Fruit fly (Drosophila melanogaster) whole organism, embryonic: ENCODE data around the gene Tcs3.

Source experiments
- Bgb ChIP-seq: fragments of 200-800 bp; sonication (Bioruptor generic); IDR thresholded peaks from 2 replicates; pipeline ENCODE4 v1.3.6; 2022; ENCODE audit warnings: missing biosample characterization, missing genetic modification characterization; ENCODE audit not compliant: partially characterized antibody
- C15 ChIP-seq: fragments of 200-800 bp; sonication (Bioruptor generic); IDR thresholded peaks from 3 replicates; pipeline ENCODE4 v1.3.6; 2022; ENCODE audit warnings: missing biosample characterization, missing genetic modification characterization
- CG10267 ChIP-seq: fragments of 200-800 bp; sonication (Bioruptor generic); optimal IDR thresholded peaks from 2 replicates; lab custom pipeline; 2018; ENCODE audit warnings: missing biosample characterization, mild to moderate bottlenecking, missing genetic modification characterization, moderate library complexity
- CG10654 ChIP-seq: fragments of 200-800 bp; sonication (Bioruptor generic); optimal IDR thresholded peaks from 2 replicates; lab custom pipeline; 2016; ENCODE audit warnings: missing biosample characterization, missing genetic modification characterization
- CG11696 ChIP-seq: fragments of 200-800 bp; sonication (Bioruptor generic); IDR thresholded peaks from 2 replicates; pipeline ENCODE4 v1.3.6; 2022; ENCODE audit warnings: missing biosample characterization, missing genetic modification characterization
- CG12942 ChIP-seq: fragments of 200-800 bp; sonication (Bioruptor generic); optimal IDR thresholded peaks from 3 replicates; lab custom pipeline; 2016; ENCODE audit warnings: missing biosample characterization, missing genetic modification characterization
- CG13287 ChIP-seq: fragments of 200-800 bp; sonication (Bioruptor generic); IDR thresholded peaks from 2 replicates; pipeline ENCODE4 v1.3.6; 2022; ENCODE audit warnings: missing biosample characterization, missing genetic modification characterization; ENCODE audit not compliant: partially characterized antibody
- CG13424 ChIP-seq: fragments of 200-800 bp; sonication (Bioruptor generic); optimal IDR thresholded peaks from 2 replicates; lab custom pipeline; 2019; ENCODE audit warnings: missing biosample characterization, mild to moderate bottlenecking, missing genetic modification characterization, moderate library complexity
- CG13775 ChIP-seq: fragments of 200-800 bp; sonication (Bioruptor generic); optimal IDR thresholded peaks from 3 replicates; lab custom pipeline; 2017; ENCODE audit warnings: missing biosample characterization, mild to moderate bottlenecking, missing genetic modification characterization
- CG16813 ChIP-seq: fragments of 200-800 bp; sonication (Bioruptor generic); IDR thresholded peaks from 3 replicates; pipeline ENCODE4 v1.3.6; 2022; ENCODE audit warnings: missing biosample characterization, missing genetic modification characterization; ENCODE audit not compliant: partially characterized antibody
- CG17359 ChIP-seq: fragments of 200-800 bp; sonication (Bioruptor generic); optimal IDR thresholded peaks from 3 replicates; lab custom pipeline; 2018; ENCODE audit warnings: missing biosample characterization, mild to moderate bottlenecking, missing genetic modification characterization, moderate library complexity
- CG17361 ChIP-seq: fragments of 200-800 bp; sonication (Bioruptor generic); IDR thresholded peaks from 3 replicates; pipeline ENCODE4 v1.3.6; 2022; ENCODE audit warnings: missing biosample characterization, missing genetic modification characterization
- CG2129 ChIP-seq: fragments of 200-800 bp; sonication (Bioruptor generic); IDR thresholded peaks from 2 replicates; pipeline ENCODE4 v1.3.6; 2022; ENCODE audit warnings: missing biosample characterization, missing genetic modification characterization; ENCODE audit not compliant: partially characterized antibody
- CG2712 ChIP-seq: fragments of 200-800 bp; optimal IDR thresholded peaks from 3 replicates; lab custom pipeline; 2019; ENCODE audit warnings: missing biosample characterization, mild to moderate bottlenecking, missing genetic modification characterization, moderate library complexity
- CG6175 ChIP-seq: fragments of 200-800 bp; sonication (Bioruptor generic); IDR thresholded peaks from 3 replicates; pipeline ENCODE4 v1.3.6; 2022; ENCODE audit warnings: missing biosample characterization, missing genetic modification characterization
- CG8359 ChIP-seq: fragments of 200-800 bp; sonication (Bioruptor generic); optimal IDR thresholded peaks from 2 replicates; lab custom pipeline; 2017; ENCODE audit warnings: missing biosample characterization, mild to moderate bottlenecking, missing genetic modification characterization, borderline replicate concordance
- CG9797 ChIP-seq: fragments of 200-800 bp; sonication (Bioruptor generic); optimal IDR thresholded peaks from 3 replicates; lab custom pipeline; 2018; ENCODE audit warnings: missing biosample characterization, mild to moderate bottlenecking, missing genetic modification characterization
- Deaf1 ChIP-seq: fragments of 200-800 bp; optimal IDR thresholded peaks from 3 replicates; lab custom pipeline; 2019; ENCODE audit warnings: missing biosample characterization, mild to moderate bottlenecking, missing genetic modification characterization, moderate library complexity
- H15 ChIP-seq: fragments of 200-800 bp; sonication (Bioruptor generic); IDR thresholded peaks from 3 replicates; pipeline ENCODE4 v1.3.6; 2022; ENCODE audit warnings: missing biosample characterization, missing genetic modification characterization
- HmgZ ChIP-seq: fragments of 200-800 bp; sonication (Bioruptor generic); optimal IDR thresholded peaks from 2 replicates; lab custom pipeline; 2018; ENCODE audit warnings: missing biosample characterization, mild to moderate bottlenecking, missing genetic modification characterization
- Hsf ChIP-seq: fragments of 200-800 bp; sonication (Bioruptor generic); optimal IDR thresholded peaks from 3 replicates; lab custom pipeline; 2016; ENCODE audit warnings: missing biosample characterization, missing genetic modification characterization
- MTF-1 ChIP-seq: fragments of 200-800 bp; sonication (Bioruptor generic); optimal IDR thresholded peaks from 2 replicates; lab custom pipeline; 2018; ENCODE audit warnings: missing biosample characterization, mild to moderate bottlenecking, missing genetic modification characterization, borderline replicate concordance
- Nf-YA ChIP-seq: fragments of 200-800 bp; sonication (Bioruptor generic); IDR thresholded peaks from 2 replicates; pipeline ENCODE4 v1.3.6; 2022; ENCODE audit warnings: missing biosample characterization, missing genetic modification characterization
- NfI ChIP-seq: fragments of 200-800 bp; sonication (Bioruptor generic); optimal IDR thresholded peaks from 3 replicates; lab custom pipeline; 2018; ENCODE audit warnings: missing biosample characterization, mild to moderate bottlenecking, missing genetic modification characterization, moderate library complexity
- Oaz ChIP-seq: fragments of 200-800 bp; sonication (Bioruptor generic); IDR thresholded peaks from 2 replicates; pipeline ENCODE4 v1.3.6; 2022; ENCODE audit warnings: missing biosample characterization, missing genetic modification characterization
- Pdp1 ChIP-seq, 2 experiments: fragments of 200-800 bp; sonication (Bioruptor generic); optimal IDR thresholded peaks; 3 replicates each; lab custom pipeline; 2016; ENCODE audit warnings: missing biosample characterization in 2 of 2, missing genetic modification characterization in 2 of 2, mild to moderate bottlenecking in 1 of 2, moderate library complexity in 1 of 2
- Sox100B ChIP-seq: fragments of 200-800 bp; sonication (Bioruptor generic); optimal IDR thresholded peaks from 3 replicates; lab custom pipeline; 2018; ENCODE audit warnings: missing biosample characterization, mild to moderate bottlenecking, missing genetic modification characterization
- YL-1 ChIP-seq: fragments of 200-800 bp; sonication (Bioruptor generic); optimal IDR thresholded peaks from 3 replicates; lab custom pipeline; 2017; ENCODE audit warnings: missing biosample characterization, mild to moderate bottlenecking, missing genetic modification characterization
- aop ChIP-seq: fragments of 200-800 bp; sonication (Bioruptor generic); IDR thresholded peaks from 2 replicates; pipeline ENCODE4 v1.3.6; 2022; ENCODE audit warnings: missing biosample characterization, missing genetic modification characterization
- ara ChIP-seq: fragments of 200-800 bp; sonication (Bioruptor generic); IDR thresholded peaks from 2 replicates; pipeline ENCODE4 v1.3.6; 2022; ENCODE audit warnings: missing biosample characterization, missing genetic modification characterization
- ato ChIP-seq: fragments of 200-800 bp; sonication (Bioruptor generic); IDR thresholded peaks from 2 replicates; pipeline ENCODE4 v1.3.6; 2022; ENCODE audit warnings: missing biosample characterization, missing genetic modification characterization; ENCODE audit not compliant: partially characterized antibody
- chinmo ChIP-seq: fragments of 200-800 bp; sonication (Bioruptor generic); IDR thresholded peaks from 4 replicates; pipeline ENCODE4 v1.3.6; 2022; ENCODE audit warnings: missing biosample characterization, missing genetic modification characterization; ENCODE audit not compliant: partially characterized antibody
- ci ChIP-seq: fragments of 200-800 bp; sonication (Bioruptor generic); IDR thresholded peaks from 3 replicates; pipeline ENCODE4 v1.3.6; 2022; ENCODE audit warnings: missing biosample characterization, missing genetic modification characterization
- croc ChIP-seq: fragments of 200-800 bp; sonication (Bioruptor generic); conservative IDR thresholded peaks from 3 replicates; pipeline ENCODE4 v1.3.6; 2022; ENCODE audit warnings: missing biosample characterization, missing genetic modification characterization
- da ChIP-seq: fragments of 200-800 bp; sonication (Bioruptor generic); optimal IDR thresholded peaks from 2 replicates; lab custom pipeline; 2016; ENCODE audit warnings: missing biosample characterization, missing genetic modification characterization
- dmrt99B ChIP-seq: fragments of 200-800 bp; sonication (Bioruptor generic); optimal IDR thresholded peaks from 2 replicates; lab custom pipeline; 2018; ENCODE audit warnings: missing biosample characterization, mild to moderate bottlenecking, missing genetic modification characterization, moderate library complexity
- dysf ChIP-seq: fragments of 200-800 bp; sonication (Bioruptor generic); IDR thresholded peaks from 3 replicates; pipeline ENCODE4 v1.3.6; 2022; ENCODE audit warnings: missing biosample characterization, missing genetic modification characterization
- en ChIP-seq: fragments of 200-800 bp; sonication (Bioruptor generic); optimal IDR thresholded peaks from 2 replicates; lab custom pipeline; 2016; ENCODE audit warnings: missing biosample characterization, missing genetic modification characterization
- exex ChIP-seq: fragments of 200-800 bp; sonication (Bioruptor generic); optimal IDR thresholded peaks from 4 replicates; lab custom pipeline; 2018; ENCODE audit warnings: missing biosample characterization, mild to moderate bottlenecking, missing genetic modification characterization, moderate library complexity
- eyg ChIP-seq: fragments of 200-800 bp; sonication (Bioruptor generic); optimal IDR thresholded peaks from 3 replicates; lab custom pipeline; 2016; ENCODE audit warnings: missing biosample characterization, missing genetic modification characterization
- grn ChIP-seq: fragments of 200-800 bp; sonication (Bioruptor generic); optimal IDR thresholded peaks from 3 replicates; lab custom pipeline; 2017; ENCODE audit warnings: missing biosample characterization, missing genetic modification characterization
- gsb-n ChIP-seq: fragments of 200-800 bp; sonication (Bioruptor generic); optimal IDR thresholded peaks from 3 replicates; lab custom pipeline; 2018; ENCODE audit warnings: missing biosample characterization, mild to moderate bottlenecking, missing genetic modification characterization
- jigr1 ChIP-seq: fragments of 200-800 bp; sonication (Bioruptor generic); IDR thresholded peaks from 3 replicates; pipeline ENCODE4 v1.3.6; 2022; ENCODE audit warnings: missing biosample characterization, missing genetic modification characterization
- mld ChIP-seq: fragments of 200-800 bp; sonication (Bioruptor generic); IDR thresholded peaks from 3 replicates; pipeline ENCODE4 v1.3.6; 2022; ENCODE audit warnings: missing biosample characterization, missing genetic modification characterization; ENCODE audit not compliant: partially characterized antibody
- pho ChIP-seq: fragments of 200-800 bp; sonication (Bioruptor generic); optimal IDR thresholded peaks from 2 replicates; lab custom pipeline; 2016; ENCODE audit warnings: missing biosample characterization, missing genetic modification characterization
- repo ChIP-seq: fragments of 200-800 bp; sonication (Bioruptor generic); optimal IDR thresholded peaks from 2 replicates; lab custom pipeline; 2016; ENCODE audit warnings: missing biosample characterization, missing genetic modification characterization
- trem ChIP-seq: fragments of 200-800 bp; optimal IDR thresholded peaks from 3 replicates; lab custom pipeline; 2019; ENCODE audit warnings: missing biosample characterization, mild to moderate bottlenecking, missing genetic modification characterization, moderate library complexity
- ttk ChIP-seq: fragments of 200-800 bp; sonication (Bioruptor generic); IDR thresholded peaks from 2 replicates; pipeline ENCODE4 v2.1.2; 2022; ENCODE audit warnings: missing biosample characterization, missing genetic modification characterization

Gene Tcs3

dm6 chr3L:16381184-16381797, 29.5 kb downstream of the Tcs3 start, which contains the start of gene Agpat4 (continued):
- TF ChIP-seq CG12942 (GFP tag; lab: Kevin White, UChicago): no peak
- TF ChIP-seq, all 482 proteins: peak for 91

- TF ChIP-seq Sox100B (GFP tag; lab: Kevin White, UChicago): no peak
- peak; percentile 79 for TF ChIP-seq exex
- TF ChIP-seq mld (GFP tag; lab: Robert Waterston, UW): no peak
- no peak for TF ChIP-seq CG13424 (tag; lab: Kevin White, UChicago)
- TF ChIP-seq CG12942 (GFP tag; lab: Kevin White, UChicago): no peak
- TF ChIP-seq CG13287 (GFP tag; lab: Robert Waterston, UW): no peak
- TF ChIP-seq Nf-YA (GFP tag; lab: Robert Waterston, UW): no peak
- no peak for TF ChIP-seq CG10654 (GFP tag; lab: Kevin White, UChicago)
- TF ChIP-seq aop (GFP tag; lab: Robert Waterston, UW): no peak
- TF ChIP-seq trem (tag; lab: Kevin White, UChicago): no peak
- TF ChIP-seq Oaz: no peak
- peak; percentile 20 for TF ChIP-seq grn
- no peak for TF ChIP-seq CG17361 (GFP tag; lab: Robert Waterston, UW)
- no peak for TF ChIP-seq ttk
- TF ChIP-seq dmrt99B (tag; lab: Kevin White, UChicago): no peak
- no peak for TF ChIP-seq CG2129 (GFP tag; lab: Robert Waterston, UW)
- TF ChIP-seq Bgb (GFP tag; lab: Robert Waterston, UW): no peak
- TF ChIP-seq chinmo (GFP tag; lab: Robert Waterston, UW): 0 out of 4 replicates have a peak, but pooled peaks have one; percentile 30
- TF ChIP-seq CG8359 (GFP tag; lab: Kevin White, UChicago): no peak
- TF ChIP-seq pho (GFP tag; lab: Kevin White, UChicago): no peak
- TF ChIP-seq CG6175: no peak
- TF ChIP-seq CG16813 (GFP tag; lab: Robert Waterston, UW): no peak
- TF ChIP-seq YL-1 (GFP tag; lab: Kevin White, UChicago): no peak
- TF ChIP-seq ci (GFP tag; lab: Robert Waterston, UW): no peak
- TF ChIP-seq eyg (GFP tag; lab: Kevin White, UChicago): no peak
- no peak for TF ChIP-seq H15 (GFP tag; lab: Robert Waterston, UW)
- TF ChIP-seq jigr1: no peak
- TF ChIP-seq Pdp1 (GFP tag; optimal IDR thresholded peaks at IDR 0.05; lab: Kevin White, UChicago): peak in 1 of 2 experiments; percentile 87
- TF ChIP-seq Hsf: no peak
- TF ChIP-seq CG10267 (tag; lab: Kevin White, UChicago): no peak
- no peak for TF ChIP-seq dysf
- no peak for TF ChIP-seq CG13775 (GFP tag; lab: Kevin White, UChicago)
- TF ChIP-seq gsb-n: no peak
- no peak for TF ChIP-seq CG11696
- no peak for TF ChIP-seq CG2712 (tag; lab: Kevin White, UChicago)
- TF ChIP-seq ara (GFP tag; lab: Robert Waterston, UW): no peak
These were observed 31.3 kb downstream of the Tcs3 start for dm6 chr3L:16383056-16383455.

- TF ChIP-seq C15 (GFP tag; lab: Robert Waterston, UW) (no peak), NfI (no peak), en (GFP tag; lab: Kevin White, UChicago) (no peak), repo (GFP tag; lab: Kevin White, UChicago) (no peak), CG9797 (GFP tag; lab: Kevin White, UChicago) (no peak), MTF-1 (no peak), HmgZ (tag; lab: Kevin White, UChicago) (no peak), exex (peak; percentile 61), croc (GFP tag; lab: Robert Waterston, UW) (no peak), ato (GFP tag; lab: Robert Waterston, UW) (no peak), CG17359 (tag; lab: Kevin White, UChicago) (no peak), Deaf1 (tag; lab: Kevin White, UChicago) (no peak), da (GFP tag; lab: Kevin White, UChicago) (no peak)
These were observed 32.4 kb downstream of the Tcs3 start for dm6 chr3L:16384145-16384705.
